5 worm cellular contexts compared by ENCODE assay signal in genomic region chrII:5399201-5399600, ce11.
A peak's percentile ranks its signal among the peaks of the same experiment; 100 is the strongest.
TF ChIP-seq lines count a peak whose summit lies in the region.

mog-5 (plus strand) TSS chrII:5399538.

TF ChIP-seq in whole organism, L1 larva, 84 proteins besides CTCF, POLR2A, EP300 and RAD21 (continues in another document):
- TF ChIP-seq elt-2 (tag; optimal IDR thresholded peaks at IDR 0.05; lab: Kevin White, UChicago) (peak; percentile 7), C04F5.9 (tag; optimal IDR thresholded peaks at IDR 0.05; lab: Kevin White, UChicago) (no peak), nhr-71 (tag; optimal IDR thresholded peaks at IDR 0.05; lab: Kevin White, UChicago) (peak; percentile 35), dpl-1 (GFP tag; optimal IDR thresholded peaks at IDR 0.05; lab: Kevin White, UChicago) (peak; percentile 8 to 41 (median 20)), nhr-47 (tag; optimal IDR thresholded peaks at IDR 0.05; lab: Kevin White, UChicago) (peak; percentile 4), C16A3.4 (tag; optimal IDR thresholded peaks at IDR 0.05; lab: Kevin White, UChicago) (peak; percentile 35), fos-1 (tag; optimal IDR thresholded peaks at IDR 0.05; lab: Kevin White, UChicago) (no peak), nhr-20 (tag; optimal IDR thresholded peaks at IDR 0.05; lab: Kevin White, UChicago) (peak; percentile 39), xbp-1 (tag; optimal IDR thresholded peaks at IDR 0.05; lab: Kevin White, UChicago) (peak; percentile 30), snu-23 (GFP tag; optimal IDR thresholded peaks at IDR 0.05; lab: Kevin White, UChicago) (peak; percentile 32), dsc-1 (tag; optimal IDR thresholded peaks at IDR 0.05; lab: Kevin White, UChicago) (peak; percentile 35), egl-27 (tag; optimal IDR thresholded peaks at IDR 0.05; lab: Kevin White, UChicago) (no peak), nhr-12 (tag; optimal IDR thresholded peaks at IDR 0.05; lab: Kevin White, UChicago) (no peak), nhr-11 (tag; optimal IDR thresholded peaks at IDR 0.05; lab: Kevin White, UChicago) (no peak), tbx-2 (tag; optimal IDR thresholded peaks at IDR 0.05; lab: Kevin White, UChicago) (peak; percentile 28), lsy-2 (tag; optimal IDR thresholded peaks at IDR 0.05; lab: Kevin White, UChicago) (peak; percentile 46 to 47), nhr-19 (GFP tag; conservative IDR thresholded peaks at IDR 0.05; lab: Robert Waterston, UW) (0 out of 2 replicates have a peak, but pooled peaks have one; percentile 10), nhr-84 (tag; optimal IDR thresholded peaks at IDR 0.05; lab: Kevin White, UChicago) (no peak)

TF ChIP-seq in whole organism, L3 larva, 47 proteins besides CTCF, POLR2A, EP300 and RAD21:
- peak; percentile 30 for TF ChIP-seq hmg-11 (tag; optimal IDR thresholded peaks at IDR 0.05; lab: Kevin White, UChicago)
- peak; percentile 50 for TF ChIP-seq pha-4 (tag; optimal IDR thresholded peaks at IDR 0.05; lab: Kevin White, UChicago)
- TF ChIP-seq tbx-2 (tag; optimal IDR thresholded peaks at IDR 0.05; lab: Kevin White, UChicago), result no peak
- peak; percentile 40 for TF ChIP-seq elt-2 (tag; optimal IDR thresholded peaks at IDR 0.05; lab: Kevin White, UChicago)
- no peak for TF ChIP-seq elt-1 (tag; optimal IDR thresholded peaks at IDR 0.05; lab: Kevin White, UChicago)

TF ChIP-seq in whole organism, early embryonic, 17 proteins besides CTCF, POLR2A, EP300 and RAD21:
- TF ChIP-seq tbx-11 (GFP tag; IDR thresholded peaks at IDR 0.05; lab: Robert Waterston, UW), result peak; percentile 65; the same call in 1 of the 2 replicates
- no peak for TF ChIP-seq aly-1 (tag; optimal IDR thresholded peaks at IDR 0.05; lab: Kevin White, UChicago)
- TF ChIP-seq hnd-1 (tag; optimal IDR thresholded peaks at IDR 0.05; lab: Kevin White, UChicago), result no peak
- TF ChIP-seq ceh-13 (GFP tag; optimal IDR thresholded peaks at IDR 0.05; lab: Kevin White, UChicago), result peak; percentile 9
- peak; percentile 83 for TF ChIP-seq F13C5.2 (tag; optimal IDR thresholded peaks at IDR 0.05; lab: Kevin White, UChicago)
- peak; percentile 65 for TF ChIP-seq flt-1 (GFP tag; IDR thresholded peaks at IDR 0.05; lab: Robert Waterston, UW)
- TF ChIP-seq sea-1 (GFP tag; conservative IDR thresholded peaks at IDR 0.05; lab: Robert Waterston, UW), result 0 out of 2 replicates have a peak, but pooled peaks have one; percentile 55
- 0 out of 2 replicates have a peak, but pooled peaks have one; percentile 46 for TF ChIP-seq scrt-1 (GFP tag; IDR thresholded peaks at IDR 0.05; lab: Robert Waterston, UW)
- no peak for TF ChIP-seq B0310.2 (tag; optimal IDR thresholded peaks at IDR 0.05; lab: Kevin White, UChicago)
- no peak for TF ChIP-seq ceh-36 (tag; optimal IDR thresholded peaks at IDR 0.05; lab: Kevin White, UChicago)

TF ChIP-seq in whole organism, midembryonic, 9 proteins besides CTCF, POLR2A, EP300 and RAD21:
- TF ChIP-seq ztf-29 (GFP tag; IDR thresholded peaks at IDR 0.05; lab: Robert Waterston, UW), result peak; percentile 87
- peak; percentile 64 for TF ChIP-seq med-1 (GFP tag; optimal IDR thresholded peaks at IDR 0.05; lab: Kevin White, UChicago; ENCODE audit: insufficient read depth)
- peak; percentile 8 for TF ChIP-seq cog-1 (tag; optimal IDR thresholded peaks at IDR 0.05; lab: Kevin White, UChicago)
- TF ChIP-seq tab-1 (GFP tag; IDR thresholded peaks at IDR 0.05; lab: Robert Waterston, UW), result 0 out of 2 replicates have a peak, but pooled peaks have one; percentile 58
- no peak; the same call in 1 of the 2 replicates for TF ChIP-seq klf-2 (GFP tag; conservative IDR thresholded peaks at IDR 0.05; lab: Robert Waterston, UW)
- 0 out of 2 replicates have a peak, but pooled peaks have one; percentile 29 for TF ChIP-seq flt-1 (GFP tag; IDR thresholded peaks at IDR 0.05; lab: Robert Waterston, UW)
- no peak for TF ChIP-seq T22C8.4 (GFP tag; IDR thresholded peaks at IDR 0.05; lab: Robert Waterston, UW)
- TF ChIP-seq ztf-23 (GFP tag; IDR thresholded peaks at IDR 0.05; lab: Robert Waterston, UW), result peak; percentile 68; the same call in 1 of the 2 replicates
- TF ChIP-seq ref-1 (GFP tag; conservative IDR thresholded peaks at IDR 0.05; lab: Robert Waterston, UW), result no peak

TF ChIP-seq in whole organism, young adult, 124 proteins besides CTCF, POLR2A, EP300 and RAD21:
- TF ChIP-seq ztf-22 (GFP tag; optimal IDR thresholded peaks at IDR 0.05; lab: Kevin White, UChicago) (no peak), hmg-1.2 (GFP tag; IDR thresholded peaks at IDR 0.05; lab: Robert Waterston, UW) (no peak), ZK185.1 (tag; optimal IDR thresholded peaks at IDR 0.05; lab: Kevin White, UChicago; ENCODE audit: poor library complexity, severe bottlenecking) (no peak), F22D6.2 (tag; optimal IDR thresholded peaks at IDR 0.05; lab: Kevin White, UChicago) (no peak), nhr-90 (tag; optimal IDR thresholded peaks at IDR 0.05; lab: Kevin White, UChicago) (no peak), snpc-1.3 (tag; optimal IDR thresholded peaks at IDR 0.05; lab: Kevin White, UChicago; ENCODE audit: insufficient read depth) (peak; percentile 23), zfh-2 (GFP tag; conservative IDR thresholded peaks at IDR 0.05; lab: Robert Waterston, UW) (no peak), nfya-2 (GFP tag; IDR thresholded peaks at IDR 0.05; lab: Robert Waterston, UW) (no peak), hlh-12 (tag; optimal IDR thresholded peaks at IDR 0.05; lab: Kevin White, UChicago) (no peak), rpc-1 (optimal IDR thresholded peaks at IDR 0.05; lab: Kevin White, UChicago) (peak; percentile 14), rpc-1 (tag; optimal IDR thresholded peaks at IDR 0.05; lab: Kevin White, UChicago) (no peak), pha-4 (tag; optimal IDR thresholded peaks at IDR 0.05; lab: Kevin White, UChicago) (peak; percentile 22), lir-1 (GFP tag; conservative IDR thresholded peaks at IDR 0.05; lab: Robert Waterston, UW) (no peak), Y67H2A.10 (GFP tag; conservative IDR thresholded peaks at IDR 0.05; lab: Robert Waterston, UW) (no peak)

Comparison
In these comparisons a context has a peak if more than half of its experiments do, and no peak if none do; other contexts are left out.
1. Of the 8 proteins assayed by ChIP-seq in both whole organism, young adult and whole organism, L1 larva: peak only in whole organism, young adult: none; only in whole organism, L1 larva: dpl-1, efl-1, nhr-90 and snpc-4; in both: none; in neither: 3; mixed calls (peak in some experiments, not most) for 1.